Worm (Caenorhabditis elegans): ENCODE measurements around the gene mlh-1.

The mlh-1 gene

ce11 chrIII:13548982-13549381 lies 34.6 kb upstream of the mlh-1 start, which contains the start of gene mmad-1:
Gene mmad-1, minus strand, starts transcription at chrIII:13549005.
- no peak for TF ChIP-seq flt-1 (GFP tag; IDR thresholded peaks at IDR 0.05)
- TF ChIP-seq tbx-37 (GFP tag; conservative IDR thresholded peaks at IDR 0.05) = no peak
- TF ChIP-seq F13C5.2 (tag; optimal IDR thresholded peaks at IDR 0.05) = no peak
- no peak for TF ChIP-seq B0310.2 (tag; optimal IDR thresholded peaks at IDR 0.05)
- no peak for TF ChIP-seq hnd-1 (tag; optimal IDR thresholded peaks at IDR 0.05)
- no peak for TF ChIP-seq ceh-13 (GFP tag; optimal IDR thresholded peaks at IDR 0.05)
- no peak for TF ChIP-seq tra-4 (tag; optimal IDR thresholded peaks at IDR 0.05)
- TF ChIP-seq ceh-36 (tag; optimal IDR thresholded peaks at IDR 0.05) = no peak
- TF ChIP-seq sea-1 (GFP tag; conservative IDR thresholded peaks at IDR 0.05) = no peak
- TF ChIP-seq tbx-11 (GFP tag; IDR thresholded peaks at IDR 0.05) = no peak
- no peak for TF ChIP-seq ets-7 (tag; optimal IDR thresholded peaks at IDR 0.05)
- no peak for TF ChIP-seq hmbx-1 (tag; optimal IDR thresholded peaks at IDR 0.05)
- TF ChIP-seq scrt-1 (GFP tag; IDR thresholded peaks at IDR 0.05) = no peak
- no peak for TF ChIP-seq pes-1 (GFP tag; IDR thresholded peaks at IDR 0.05)
- no peak for TF ChIP-seq ama-1 (optimal IDR thresholded peaks at IDR 0.05)
- no peak for TF ChIP-seq aly-1 (tag; optimal IDR thresholded peaks at IDR 0.05)

DNA sequence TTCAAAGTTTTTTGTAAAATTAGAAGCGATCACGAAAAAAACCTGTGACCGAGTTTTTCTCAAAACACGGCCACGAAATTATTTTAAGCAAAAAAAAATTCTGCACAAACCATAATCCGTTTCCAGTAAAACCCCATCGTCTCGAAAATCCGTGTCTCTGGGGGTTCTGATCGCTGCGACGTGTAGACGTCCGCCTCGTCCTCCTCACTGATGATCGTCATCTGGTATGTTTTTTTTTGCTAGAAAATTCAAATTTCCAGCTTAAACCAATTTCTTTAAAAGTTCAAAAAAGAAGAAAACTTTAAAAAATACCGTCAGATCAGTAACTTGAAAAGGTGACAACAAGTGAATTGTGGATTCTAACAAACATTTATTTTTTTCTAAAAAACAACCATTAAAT lies 32.2 kb upstream of the mlh-1 start, which contains the start of gene Y76A2B.4:
Gene Y76A2B.4, minus strand, starts transcription at position 241 of the 400 bp plus-strand sequence.
- TF ChIP-seq hmg-4 (GFP tag; optimal IDR thresholded peaks at IDR 0.05) = no peak
- no peak for TF ChIP-seq ceh-13 (GFP tag; optimal IDR thresholded peaks at IDR 0.05)
- TF ChIP-seq flt-1 (GFP tag; IDR thresholded peaks at IDR 0.05) = no peak
- no peak for TF ChIP-seq scrt-1 (GFP tag; IDR thresholded peaks at IDR 0.05)
- no peak for TF ChIP-seq ama-1 (optimal IDR thresholded peaks at IDR 0.05)
- TF ChIP-seq hnd-1 (tag; optimal IDR thresholded peaks at IDR 0.05) = no peak
- TF ChIP-seq hmbx-1 (tag; optimal IDR thresholded peaks at IDR 0.05) = no peak
- TF ChIP-seq F13C5.2 (tag; optimal IDR thresholded peaks at IDR 0.05) = no peak
- TF ChIP-seq tbx-11 (GFP tag; IDR thresholded peaks at IDR 0.05) = no peak
- no peak for TF ChIP-seq B0310.2 (tag; optimal IDR thresholded peaks at IDR 0.05)
- TF ChIP-seq ceh-36 (tag; optimal IDR thresholded peaks at IDR 0.05) = no peak
- no peak for TF ChIP-seq tra-4 (tag; optimal IDR thresholded peaks at IDR 0.05)
- no peak for TF ChIP-seq tbx-37 (GFP tag; conservative IDR thresholded peaks at IDR 0.05)
- no peak for TF ChIP-seq sea-1 (GFP tag; conservative IDR thresholded peaks at IDR 0.05)
- TF ChIP-seq aly-1 (tag; optimal IDR thresholded peaks at IDR 0.05) = no peak
- no peak for TF ChIP-seq pes-1 (GFP tag; IDR thresholded peaks at IDR 0.05)
- TF ChIP-seq ets-7 (tag; optimal IDR thresholded peaks at IDR 0.05) = no peak

DNA sequence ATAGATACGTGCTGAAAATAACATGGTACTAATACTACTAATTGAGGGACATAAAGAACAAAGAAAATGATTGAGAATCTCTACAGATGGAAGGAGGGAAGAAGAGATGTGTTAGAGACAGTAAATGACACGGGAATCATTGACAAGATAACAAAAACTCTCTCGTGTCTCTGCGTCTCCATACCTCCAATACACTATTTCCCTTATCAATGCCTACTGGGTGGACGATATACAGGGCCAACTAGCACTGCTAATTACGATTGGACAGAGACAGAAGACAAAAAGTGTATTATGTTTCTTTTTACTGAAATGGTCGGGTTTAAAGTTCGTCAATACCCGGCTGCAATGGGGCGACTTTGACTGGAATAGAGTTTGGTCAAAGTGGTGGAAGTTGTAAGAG lies 30.2 kb upstream of the mlh-1 start:
- TF ChIP-seq ceh-36 (tag; optimal IDR thresholded peaks at IDR 0.05) (no peak), ama-1 (optimal IDR thresholded peaks at IDR 0.05) (no peak), flt-1 (GFP tag; IDR thresholded peaks at IDR 0.05) (no peak), scrt-1 (GFP tag; IDR thresholded peaks at IDR 0.05) (no peak), hnd-1 (tag; optimal IDR thresholded peaks at IDR 0.05) (no peak), ceh-13 (GFP tag; optimal IDR thresholded peaks at IDR 0.05) (no peak), F13C5.2 (tag; optimal IDR thresholded peaks at IDR 0.05) (no peak), tbx-37 (GFP tag; conservative IDR thresholded peaks at IDR 0.05) (no peak), aly-1 (tag; optimal IDR thresholded peaks at IDR 0.05) (no peak), ets-7 (tag; optimal IDR thresholded peaks at IDR 0.05) (no peak)

ce11 chrIII:13543434-13543833 lies 29.1 kb upstream of the mlh-1 start, which contains the start of gene acs-5:
Gene acs-5, minus strand, starts transcription at chrIII:13543534.
- no peak for TF ChIP-seq aly-1 (tag; optimal IDR thresholded peaks at IDR 0.05)
- TF ChIP-seq B0310.2 (tag; optimal IDR thresholded peaks at IDR 0.05) = no peak
- no peak for TF ChIP-seq F13C5.2 (tag; optimal IDR thresholded peaks at IDR 0.05)
- no peak for TF ChIP-seq flt-1 (GFP tag; IDR thresholded peaks at IDR 0.05)
- no peak for TF ChIP-seq hmbx-1 (tag; optimal IDR thresholded peaks at IDR 0.05)
- TF ChIP-seq tbx-11 (GFP tag; IDR thresholded peaks at IDR 0.05) = no peak
- TF ChIP-seq pes-1 (GFP tag; IDR thresholded peaks at IDR 0.05) = no peak
- TF ChIP-seq hnd-1 (tag; optimal IDR thresholded peaks at IDR 0.05) = no peak
- TF ChIP-seq sea-1 (GFP tag; conservative IDR thresholded peaks at IDR 0.05) = no peak
- no peak for TF ChIP-seq ets-7 (tag; optimal IDR thresholded peaks at IDR 0.05)
- TF ChIP-seq ceh-13 (GFP tag; optimal IDR thresholded peaks at IDR 0.05) = no peak
- no peak for TF ChIP-seq ceh-36 (tag; optimal IDR thresholded peaks at IDR 0.05)
- TF ChIP-seq tbx-37 (GFP tag; conservative IDR thresholded peaks at IDR 0.05) = no peak
- no peak for TF ChIP-seq scrt-1 (GFP tag; IDR thresholded peaks at IDR 0.05)
- no peak for TF ChIP-seq hmg-4 (GFP tag; optimal IDR thresholded peaks at IDR 0.05)
- no peak for TF ChIP-seq ama-1 (optimal IDR thresholded peaks at IDR 0.05)

DNA sequence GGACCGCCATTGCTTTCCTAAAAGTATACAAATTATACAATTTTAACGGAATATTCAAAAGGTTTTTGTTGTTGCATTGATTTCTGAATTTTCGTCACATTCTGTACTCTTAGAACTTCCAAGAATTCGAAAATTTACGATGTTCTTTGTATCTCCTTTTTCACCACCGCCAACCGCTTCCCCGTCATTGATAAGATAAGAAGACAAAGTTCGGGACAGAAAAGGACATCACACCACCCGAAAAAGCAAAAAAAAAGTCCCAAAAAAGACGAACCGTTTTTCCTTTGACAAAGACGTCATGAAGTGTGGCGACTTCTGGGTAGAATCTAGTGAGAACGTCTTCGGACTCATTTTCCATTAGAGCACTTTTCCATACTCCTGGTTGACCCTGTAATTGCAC lies 28.1 kb upstream of the mlh-1 start:
- TF ChIP-seq sea-1 (GFP tag; conservative IDR thresholded peaks at IDR 0.05) = no peak
- no peak for TF ChIP-seq hnd-1 (tag; optimal IDR thresholded peaks at IDR 0.05)
- no peak for TF ChIP-seq flt-1 (GFP tag; IDR thresholded peaks at IDR 0.05)
- TF ChIP-seq ceh-13 (GFP tag; optimal IDR thresholded peaks at IDR 0.05) = no peak
- no peak for TF ChIP-seq tra-4 (tag; optimal IDR thresholded peaks at IDR 0.05)

ce11 chrIII:13540791-13541190 lies 26.4 kb upstream of the mlh-1 start:
- TF ChIP-seq hnd-1 (tag; optimal IDR thresholded peaks at IDR 0.05) = no peak
- TF ChIP-seq tra-4 (tag; optimal IDR thresholded peaks at IDR 0.05) = no peak
- TF ChIP-seq hmbx-1 (tag; optimal IDR thresholded peaks at IDR 0.05) = no peak
- TF ChIP-seq tbx-11 (GFP tag; IDR thresholded peaks at IDR 0.05) = no peak
- TF ChIP-seq tbx-37 (GFP tag; conservative IDR thresholded peaks at IDR 0.05) = no peak
- TF ChIP-seq hmg-4 (GFP tag; optimal IDR thresholded peaks at IDR 0.05) = no peak
- no peak for TF ChIP-seq B0310.2 (tag; optimal IDR thresholded peaks at IDR 0.05)
- TF ChIP-seq ceh-36 (tag; optimal IDR thresholded peaks at IDR 0.05) = no peak
- TF ChIP-seq sea-1 (GFP tag; conservative IDR thresholded peaks at IDR 0.05) = no peak
- TF ChIP-seq ets-7 (tag; optimal IDR thresholded peaks at IDR 0.05) = no peak
- no peak for TF ChIP-seq pes-1 (GFP tag; IDR thresholded peaks at IDR 0.05)
- TF ChIP-seq ceh-13 (GFP tag; optimal IDR thresholded peaks at IDR 0.05) = no peak
- no peak for TF ChIP-seq F13C5.2 (tag; optimal IDR thresholded peaks at IDR 0.05)
- no peak for TF ChIP-seq ama-1 (optimal IDR thresholded peaks at IDR 0.05)
- no peak for TF ChIP-seq scrt-1 (GFP tag; IDR thresholded peaks at IDR 0.05)
- TF ChIP-seq flt-1 (GFP tag; IDR thresholded peaks at IDR 0.05) = no peak
- TF ChIP-seq aly-1 (tag; optimal IDR thresholded peaks at IDR 0.05) = no peak

- TF ChIP-seq hmbx-1 (tag; optimal IDR thresholded peaks at IDR 0.05) (no peak), tbx-11 (GFP tag; IDR thresholded peaks at IDR 0.05) (no peak), hmg-4 (GFP tag; optimal IDR thresholded peaks at IDR 0.05) (no peak), ceh-36 (tag; optimal IDR thresholded peaks at IDR 0.05) (no peak), F13C5.2 (tag; optimal IDR thresholded peaks at IDR 0.05) (no peak), flt-1 (GFP tag; IDR thresholded peaks at IDR 0.05) (no peak), B0310.2 (tag; optimal IDR thresholded peaks at IDR 0.05) (no peak), scrt-1 (GFP tag; IDR thresholded peaks at IDR 0.05) (no peak), ama-1 (optimal IDR thresholded peaks at IDR 0.05) (no peak), ceh-13 (GFP tag; optimal IDR thresholded peaks at IDR 0.05) (no peak)
These were observed 21.5 kb upstream of the mlh-1 start for ce11 chrIII:13535735-13536390.

Data from whole organism, early embryonic.